Fruit fly (Drosophila melanogaster) whole organism, embryonic: ENCODE data around the gene Sbf.

ENCODE experiments used
- Aef1 ChIP-seq: fragments of 200-800 bp; sonication (Bioruptor generic); IDR thresholded peaks from 3 replicates; pipeline ENCODE4 v1.3.6; 2022; ENCODE audit warnings: missing biosample characterization, missing genetic modification characterization
- B-H2 ChIP-seq: fragments of 200-800 bp; sonication (Bioruptor generic); optimal IDR thresholded peaks from 2 replicates; lab custom pipeline; 2018; ENCODE audit warnings: missing biosample characterization, mild to moderate bottlenecking, missing genetic modification characterization
- Bdp1 ChIP-seq: fragments of 200-800 bp; sonication (Bioruptor generic); optimal IDR thresholded peaks from 3 replicates; lab custom pipeline; 2016; ENCODE audit warnings: missing biosample characterization, missing genetic modification characterization
- Bteb2 ChIP-seq: fragments of 200-800 bp; sonication (Bioruptor generic); optimal IDR thresholded peaks from 2 replicates; lab custom pipeline; 2016; ENCODE audit warnings: missing biosample characterization, missing genetic modification characterization
- CG11093 ChIP-seq: fragments of 200-800 bp; sonication (Bioruptor generic); IDR thresholded peaks from 3 replicates; pipeline ENCODE4 v1.3.6; 2022; ENCODE audit warnings: missing biosample characterization, missing genetic modification characterization
- CG11504 ChIP-seq: fragments of 200-800 bp; sonication (Bioruptor generic); optimal IDR thresholded peaks from 3 replicates; lab custom pipeline; 2019; ENCODE audit warnings: missing biosample characterization, mild to moderate bottlenecking, missing genetic modification characterization, moderate library complexity
- CG14710 ChIP-seq: fragments of 200-800 bp; sonication (Bioruptor generic); optimal IDR thresholded peaks from 3 replicates; lab custom pipeline; 2019; ENCODE audit warnings: missing biosample characterization, mild to moderate bottlenecking, missing genetic modification characterization, moderate library complexity
- CG15073 ChIP-seq: fragments of 200-800 bp; sonication (Bioruptor generic); optimal IDR thresholded peaks from 2 replicates; lab custom pipeline; 2016; ENCODE audit warnings: missing biosample characterization, missing genetic modification characterization
- CG15479 ChIP-seq: fragments of 200-800 bp; sonication (Bioruptor generic); optimal IDR thresholded peaks from 3 replicates; lab custom pipeline; 2019; ENCODE audit warnings: missing biosample characterization, mild to moderate bottlenecking, missing genetic modification characterization, moderate library complexity
- CG1603 ChIP-seq: fragments of 200-800 bp; sonication (Bioruptor generic); optimal IDR thresholded peaks from 2 replicates; lab custom pipeline; 2019; ENCODE audit warnings: missing biosample characterization, mild to moderate bottlenecking, missing genetic modification characterization, moderate library complexity
- CG16815 ChIP-seq: fragments of 200-800 bp; sonication (Bioruptor generic); optimal IDR thresholded peaks from 3 replicates; lab custom pipeline; 2017; ENCODE audit warnings: missing biosample characterization, mild to moderate bottlenecking, missing genetic modification characterization
- CG2120 ChIP-seq: fragments of 200-800 bp; sonication (Bioruptor generic); optimal IDR thresholded peaks from 3 replicates; lab custom pipeline; 2016; ENCODE audit warnings: missing biosample characterization, missing genetic modification characterization
- CG30020 ChIP-seq: fragments of 200-800 bp; optimal IDR thresholded peaks from 2 replicates; lab custom pipeline; 2019; ENCODE audit warnings: missing biosample characterization, mild to moderate bottlenecking, missing genetic modification characterization, moderate library complexity
- CG3163 ChIP-seq: fragments of 200-800 bp; sonication (Bioruptor generic); optimal IDR thresholded peaks from 3 replicates; lab custom pipeline; 2016; ENCODE audit warnings: missing biosample characterization, missing genetic modification characterization
- CG4617 ChIP-seq: fragments of 200-800 bp; sonication (Bioruptor generic); optimal IDR thresholded peaks from 3 replicates; lab custom pipeline; 2016; ENCODE audit warnings: missing biosample characterization, missing genetic modification characterization, borderline replicate concordance
- CG4854 ChIP-seq: fragments of 200-800 bp; sonication (Bioruptor generic); optimal IDR thresholded peaks from 2 replicates; lab custom pipeline; 2016; ENCODE audit warnings: missing biosample characterization, missing genetic modification characterization, inconsistent platforms
- CG6254 ChIP-seq: fragments of 200-800 bp; sonication (Bioruptor generic); optimal IDR thresholded peaks from 3 replicates; lab custom pipeline; 2017; ENCODE audit warnings: mild to moderate bottlenecking, missing biosample characterization, missing genetic modification reagents, missing genetic modification characterization
- CG6813 ChIP-seq: fragments of 200-800 bp; sonication (Bioruptor generic); optimal IDR thresholded peaks from 2 replicates; lab custom pipeline; 2017; ENCODE audit warnings: missing biosample characterization, missing genetic modification characterization, mild to moderate bottlenecking, moderate library complexity, missing genetic modification reagents
- CG9727 ChIP-seq: fragments of 200-800 bp; sonication (Bioruptor generic); optimal IDR thresholded peaks from 3 replicates; lab custom pipeline; 2017; ENCODE audit warnings: missing biosample characterization, mild to moderate bottlenecking, missing genetic modification characterization
- CG9876 ChIP-seq: fragments of 200-800 bp; sonication (Bioruptor generic); optimal IDR thresholded peaks from 2 replicates; lab custom pipeline; 2016; ENCODE audit warnings: missing biosample characterization, missing genetic modification characterization
- Dbx ChIP-seq: fragments of 200-800 bp; sonication (Bioruptor generic); IDR thresholded peaks from 3 replicates; pipeline ENCODE4 v1.3.6; 2022; ENCODE audit warnings: missing biosample characterization, missing genetic modification characterization
- Hey ChIP-seq: fragments of 200-800 bp; sonication (Bioruptor generic); optimal IDR thresholded peaks from 3 replicates; lab custom pipeline; 2018; ENCODE audit warnings: missing biosample characterization, mild to moderate bottlenecking, missing genetic modification characterization
- Hmr ChIP-seq: fragments of 200-800 bp; sonication (Bioruptor generic); optimal IDR thresholded peaks from 3 replicates; lab custom pipeline; 2017; ENCODE audit warnings: mild to moderate bottlenecking, missing biosample characterization, missing genetic modification reagents, missing genetic modification characterization
- Lim3 ChIP-seq: fragments of 200-800 bp; sonication (Bioruptor generic); IDR thresholded peaks from 2 replicates; pipeline ENCODE4 v1.3.6; 2022; ENCODE audit warnings: missing biosample characterization, missing genetic modification characterization
- MESR4 ChIP-seq: fragments of 200-800 bp; sonication (Bioruptor generic); optimal IDR thresholded peaks from 2 replicates; lab custom pipeline; 2018; ENCODE audit warnings: missing biosample characterization, mild to moderate bottlenecking, missing genetic modification characterization, moderate library complexity
- Oaz ChIP-seq: fragments of 200-800 bp; sonication (Bioruptor generic); IDR thresholded peaks from 2 replicates; pipeline ENCODE4 v1.3.6; 2022; ENCODE audit warnings: missing biosample characterization, missing genetic modification characterization
- Opbp ChIP-seq: fragments of 200-800 bp; sonication (Bioruptor generic); IDR thresholded peaks from 3 replicates; pipeline ENCODE4 v1.3.6; 2022; ENCODE audit warnings: missing biosample characterization, missing genetic modification characterization; ENCODE audit not compliant: partially characterized antibody
- Pdp1 ChIP-seq, 2 experiments: fragments of 200-800 bp; sonication (Bioruptor generic); optimal IDR thresholded peaks; 3 replicates each; lab custom pipeline; 2016; ENCODE audit warnings: missing biosample characterization in 2 of 2, missing genetic modification characterization in 2 of 2, mild to moderate bottlenecking in 1 of 2, moderate library complexity in 1 of 2
- Sin3A ChIP-seq: fragments of >200 bp; optimal IDR thresholded peaks from 2 replicates; lab custom pipeline; 2018
- Sox100B ChIP-seq: fragments of 200-800 bp; sonication (Bioruptor generic); optimal IDR thresholded peaks from 3 replicates; lab custom pipeline; 2018; ENCODE audit warnings: missing biosample characterization, mild to moderate bottlenecking, missing genetic modification characterization
- Stat92E ChIP-seq, 3 experiments: fragments of >200 bp in 2 of 3; fragments of 200-800 bp in 1 of 3; sonication (Bioruptor generic) in 1 of 3; optimal IDR thresholded peaks; 2 replicates each; lab custom pipeline; 2017 to 2019; ENCODE audit warnings: missing biosample characterization in 3 of 3, missing genetic modification characterization in 3 of 3, mild to moderate bottlenecking in 1 of 3, moderate library complexity in 1 of 3
- Vsx1 ChIP-seq: fragments of 200-800 bp; sonication (Bioruptor generic); optimal IDR thresholded peaks from 2 replicates; lab custom pipeline; 2017; ENCODE audit warnings: missing biosample characterization, mild to moderate bottlenecking, missing genetic modification characterization, missing genetic modification reagents
- ash1 ChIP-seq: fragments of 200-800 bp; sonication (Bioruptor generic); optimal IDR thresholded peaks from 2 replicates; lab custom pipeline; 2018; ENCODE audit warnings: missing biosample characterization, mild to moderate bottlenecking, missing genetic modification characterization
- bigmax ChIP-seq: fragments of 200-800 bp; sonication (Bioruptor generic); optimal IDR thresholded peaks from 2 replicates; lab custom pipeline; 2018; ENCODE audit warnings: missing biosample characterization, mild to moderate bottlenecking, missing genetic modification characterization
- ci ChIP-seq: fragments of 200-800 bp; sonication (Bioruptor generic); IDR thresholded peaks from 3 replicates; pipeline ENCODE4 v1.3.6; 2022; ENCODE audit warnings: missing biosample characterization, missing genetic modification characterization
- fd3F ChIP-seq: fragments of 200-800 bp; sonication (Bioruptor generic); optimal IDR thresholded peaks from 2 replicates; lab custom pipeline; 2018; ENCODE audit warnings: missing biosample characterization, mild to moderate bottlenecking, missing genetic modification characterization, moderate library complexity
- gsb ChIP-seq: fragments of 200-800 bp; sonication (Bioruptor generic); IDR thresholded peaks from 2 replicates; pipeline ENCODE4 v1.3.6; 2022; ENCODE audit warnings: missing biosample characterization, missing genetic modification characterization
- ham ChIP-seq: fragments of 200-800 bp; sonication (Bioruptor generic); IDR thresholded peaks from 2 replicates; pipeline ENCODE4 v1.3.6; 2022; ENCODE audit warnings: missing biosample characterization, missing genetic modification characterization
- inv ChIP-seq: fragments of 200-800 bp; sonication (Bioruptor generic); IDR thresholded peaks from 2 replicates; pipeline ENCODE4 v1.3.6; 2022; ENCODE audit warnings: missing biosample characterization, missing genetic modification characterization; ENCODE audit not compliant: partially characterized antibody
- mirr ChIP-seq: fragments of 200-800 bp; sonication (Bioruptor generic); optimal IDR thresholded peaks from 3 replicates; lab custom pipeline; 2018; ENCODE audit warnings: missing biosample characterization, mild to moderate bottlenecking, missing genetic modification characterization
- slou ChIP-seq: fragments of 200-800 bp; sonication (Bioruptor generic); optimal IDR thresholded peaks from 3 replicates; lab custom pipeline; 2016; ENCODE audit warnings: missing biosample characterization, missing genetic modification characterization
- sob ChIP-seq: fragments of 200-800 bp; sonication (Bioruptor generic); IDR thresholded peaks from 2 replicates; pipeline ENCODE4 v1.3.6; 2022; ENCODE audit warnings: missing biosample characterization, missing genetic modification characterization
- tin ChIP-seq: fragments of 200-800 bp; sonication (Bioruptor generic); optimal IDR thresholded peaks from 3 replicates; lab custom pipeline; 2016; ENCODE audit warnings: missing biosample characterization, missing genetic modification characterization
- tna ChIP-seq: fragments of 200-800 bp; sonication (Bioruptor generic); IDR thresholded peaks from 2 replicates; pipeline ENCODE4 v1.3.6; 2022; ENCODE audit warnings: missing biosample characterization, missing genetic modification characterization; ENCODE audit not compliant: partially characterized antibody
- twi ChIP-seq: fragments of 200-800 bp; optimal IDR thresholded peaks from 2 replicates; lab custom pipeline; 2019; ENCODE audit warnings: missing biosample characterization, mild to moderate bottlenecking, missing genetic modification characterization, moderate library complexity
- tx ChIP-seq: fragments of 200-800 bp; sonication (Bioruptor generic); optimal IDR thresholded peaks from 2 replicates; lab custom pipeline; 2016; ENCODE audit warnings: missing biosample characterization, missing genetic modification characterization
- wor ChIP-seq: fragments of 200-800 bp; sonication (Bioruptor generic); IDR thresholded peaks from 2 replicates; pipeline ENCODE4 v1.3.6; 2022; ENCODE audit warnings: missing biosample characterization, missing genetic modification characterization

Sbf gene

DNA sequence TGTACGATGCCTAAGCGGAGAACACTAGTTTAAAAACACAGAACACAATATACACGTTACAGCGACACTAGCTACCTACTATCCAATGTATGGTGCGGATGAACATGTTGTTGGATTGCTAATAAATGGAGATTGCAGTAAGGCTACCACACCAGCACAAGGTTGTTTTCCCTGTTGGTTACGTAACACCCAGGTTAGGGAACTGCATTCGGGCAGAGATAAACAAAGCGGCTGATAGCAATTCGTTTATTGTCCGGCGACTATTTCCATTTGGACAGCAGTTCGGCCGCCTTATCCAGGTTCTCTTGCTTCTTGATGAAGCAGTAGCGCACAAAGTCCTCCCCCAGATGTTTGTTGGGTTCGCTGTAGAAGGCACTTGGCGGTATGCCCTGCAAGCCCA is 23.4 kb upstream of the Sbf start:
- peak in 1 of 2 experiments; percentile 93 for TF ChIP-seq Pdp1 (GFP tag; optimal IDR thresholded peaks at IDR 0.05; lab: Kevin White, UChicago)
- no peak for TF ChIP-seq Bdp1 (GFP tag; lab: Kevin White, UChicago)
- TF ChIP-seq inv (GFP tag; lab: Robert Waterston, UW) = no peak

DNA sequence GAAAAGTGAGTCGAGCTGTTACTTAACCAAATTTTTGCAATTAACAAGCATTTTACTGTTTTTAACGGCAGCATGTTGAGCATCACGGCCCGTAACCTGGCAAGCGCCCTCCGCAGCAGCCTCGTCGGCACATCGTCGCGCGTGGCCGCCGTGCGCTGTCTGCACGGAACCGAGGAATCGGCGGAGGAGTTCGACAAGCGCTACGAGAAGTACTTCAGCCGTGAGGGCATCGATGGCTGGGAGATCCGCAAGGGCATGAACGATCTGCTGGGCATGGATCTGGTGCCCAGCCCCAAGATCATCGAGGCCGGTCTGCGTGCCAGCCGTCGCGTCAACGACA is 22.9 kb upstream of the Sbf start:
- TF ChIP-seq Opbp = 0 out of 3 replicates have a peak, but pooled peaks have one; percentile 12
- 0 out of 2 replicates have a peak, but pooled peaks have one; percentile 22 for TF ChIP-seq tna
- no peak for TF ChIP-seq Stat92E (GFP tag; optimal IDR thresholded peaks at IDR 0.05; lab: Kevin White, UChicago)
- no peak for TF ChIP-seq Hmr (GFP tag; lab: Kevin White, UChicago)
- TF ChIP-seq ham (GFP tag; lab: Robert Waterston, UW) = 0 out of 2 replicates have a peak, but pooled peaks have one; percentile 5
- no peak for TF ChIP-seq Bteb2
- TF ChIP-seq fd3F (GFP tag; lab: Kevin White, UChicago) = no peak
- TF ChIP-seq CG15479 (GFP tag; lab: Kevin White, UChicago) = no peak
- TF ChIP-seq CG11504 (tag; lab: Kevin White, UChicago) = no peak
- peak; percentile 96 for TF ChIP-seq MESR4 (GFP tag; lab: Kevin White, UChicago)
- peak; percentile 2; the same call in 1 of the 3 replicates for TF ChIP-seq Dbx (GFP tag; lab: Robert Waterston, UW)
- peak; percentile 81 for TF ChIP-seq bigmax (GFP tag; lab: Kevin White, UChicago)
- 0 out of 3 replicates have a peak, but pooled peaks have one; percentile 6 for TF ChIP-seq CG11093
- TF ChIP-seq CG9876 (GFP tag; lab: Kevin White, UChicago) = no peak
- TF ChIP-seq CG2120 = no peak
- peak; percentile 9 for TF ChIP-seq CG30020

DNA sequence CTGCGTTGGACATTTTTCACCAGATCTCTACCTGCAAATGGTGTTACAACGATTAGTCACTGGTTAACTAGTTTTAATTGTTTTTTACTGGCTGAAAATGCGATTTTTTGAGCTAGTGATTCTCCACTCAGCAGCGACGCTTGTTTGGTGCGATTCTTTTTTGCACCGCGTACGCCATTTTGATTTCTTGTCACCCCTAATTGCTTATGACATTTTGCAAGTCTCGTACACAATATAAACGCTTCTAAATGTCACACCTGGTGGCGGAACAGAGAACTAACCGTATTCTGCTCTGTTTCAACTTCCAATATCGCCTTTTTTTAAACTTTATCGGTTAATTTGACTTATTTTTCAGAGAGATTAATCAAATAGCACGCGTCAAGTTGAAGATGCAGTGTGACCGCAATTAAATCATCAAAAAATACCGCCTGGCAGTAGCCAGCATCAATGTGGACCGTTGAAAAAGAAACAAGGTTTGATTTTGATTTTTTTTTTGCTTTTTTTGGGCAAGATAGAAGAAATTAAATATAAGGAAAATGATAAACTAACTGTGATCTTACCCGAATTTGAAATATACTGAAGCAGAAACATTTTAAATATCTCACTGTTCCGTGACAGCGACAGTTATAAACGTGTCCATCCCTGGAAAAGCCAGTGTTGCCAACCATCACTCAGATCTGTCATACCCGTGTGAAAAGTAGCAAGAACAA is 22.3 kb upstream of the Sbf start, which contains the start of the genes COX5A and glo:
COX5A (plus strand) TSS at position 430 of the 710 bp plus-strand sequence.
glo (minus strand) TSS at position 491 of the 710 bp plus-strand sequence.
- peak; percentile 95 for TF ChIP-seq CG14710 (tag; lab: Kevin White, UChicago)
- TF ChIP-seq CG1603 (tag; lab: Kevin White, UChicago) = peak; percentile 86
- TF ChIP-seq tin = peak; percentile 87
- peak; percentile 87 for TF ChIP-seq CG4617 (GFP tag; lab: Kevin White, UChicago)
- no peak for TF ChIP-seq Hey (tag; lab: Kevin White, UChicago)
- TF ChIP-seq tx (GFP tag; lab: Kevin White, UChicago) = peak; percentile 57
- no peak for TF ChIP-seq Lim3 (GFP tag; lab: Robert Waterston, UW)
- TF ChIP-seq Sox100B = no peak
- TF ChIP-seq CG15073 = no peak
- peak; percentile 59 for TF ChIP-seq gsb
- peak; percentile 29 for TF ChIP-seq CG16815 (GFP tag; lab: Kevin White, UChicago)
- TF ChIP-seq Aef1 (GFP tag; lab: Robert Waterston, UW) = peak; percentile 43; the same call in 1 of the 3 replicates
- peak; percentile 73 for TF ChIP-seq CG9727 (GFP tag; lab: Kevin White, UChicago)
- TF ChIP-seq CG6254 (GFP tag; lab: Kevin White, UChicago) = no peak
- TF ChIP-seq twi (tag; lab: Kevin White, UChicago) = peak; percentile 35
- TF ChIP-seq Vsx1 (GFP tag; lab: Kevin White, UChicago) = no peak
- peak; percentile 56 for TF ChIP-seq Oaz
- peak; percentile 38 for TF ChIP-seq slou (GFP tag; lab: Kevin White, UChicago)
- peak; percentile 92 for TF ChIP-seq Sin3A (lab: Kevin White, UChicago)
- TF ChIP-seq Stat92E (GFP tag; optimal IDR thresholded peaks at IDR 0.05; lab: Kevin White, UChicago) = peak in 1 of 3 experiments; percentile 63
- no peak for TF ChIP-seq CG6813 (GFP tag; lab: Kevin White, UChicago)
- peak; percentile 35 for TF ChIP-seq mirr (GFP tag; lab: Kevin White, UChicago)
- no peak for TF ChIP-seq ash1 (GFP tag; lab: Kevin White, UChicago)
- peak; percentile 85 for TF ChIP-seq ci (GFP tag; lab: Robert Waterston, UW)
- peak; percentile 37; the same call in 1 of the 2 replicates for TF ChIP-seq wor (GFP tag; lab: Robert Waterston, UW)
- peak; percentile 97 for TF ChIP-seq CG4854 (GFP tag; lab: Kevin White, UChicago)
- TF ChIP-seq CG3163 (GFP tag; lab: Kevin White, UChicago) = peak; percentile 71
- TF ChIP-seq sob = peak; percentile 78
- peak; percentile 83 for TF ChIP-seq B-H2 (GFP tag; lab: Kevin White, UChicago)
